Fruit fly (Drosophila melanogaster) whole organism, adult: Measurements from ENCODE around the gene sNPF.

Experiments used
- CG33017 ChIP-seq: fragments of 200-800 bp; sonication (Bioruptor generic); optimal IDR thresholded peaks from 2 replicates; lab custom pipeline; 2018; ENCODE audit warnings: missing biosample characterization, mild to moderate bottlenecking, missing genetic modification characterization, moderate library complexity
- CG5204 ChIP-seq: fragments of 200-800 bp; sonication (Bioruptor generic); optimal IDR thresholded peaks from 2 replicates; lab custom pipeline; 2016; ENCODE audit warnings: missing biosample characterization, missing genetic modification characterization
- cic ChIP-seq: fragments of 200-800 bp; sonication (Bioruptor generic); optimal IDR thresholded peaks from 2 replicates; lab custom pipeline; 2017; ENCODE audit warnings: missing biosample characterization, mild to moderate bottlenecking, missing genetic modification characterization, moderate library complexity
- kay ChIP-seq: fragments of 200-800 bp; sonication (Bioruptor generic); peaks from one replicate; lab custom pipeline; 2016; ENCODE audit warnings: missing biosample characterization, missing genetic modification characterization, borderline replicate concordance
- ovo ChIP-seq: fragments of 200-800 bp; sonication (Bioruptor generic); optimal IDR thresholded peaks from 2 replicates; lab custom pipeline; 2016; ENCODE audit warnings: missing biosample characterization, missing genetic modification characterization
- pad ChIP-seq: fragments of 200-800 bp; sonication (Bioruptor generic); optimal IDR thresholded peaks from 3 replicates; lab custom pipeline; 2017; ENCODE audit warnings: missing biosample characterization, missing genetic modification characterization, mild to moderate bottlenecking, moderate library complexity, missing genetic modification reagents

dm6 chr2L:20074388-20074787 is 46.7 kb downstream of the sNPF start:
- no peak for TF ChIP-seq kay (GFP tag; lab: Kevin White, UChicago)
- no peak for TF ChIP-seq cic (GFP tag; lab: Kevin White, UChicago)
- TF ChIP-seq pad (GFP tag; lab: Kevin White, UChicago): no peak
- no peak for TF ChIP-seq CG5204 (GFP tag; lab: Kevin White, UChicago)
- TF ChIP-seq ovo (GFP tag; lab: Kevin White, UChicago): no peak
- no peak for TF ChIP-seq CG33017 (tag; lab: Kevin White, UChicago)
